Worm (Caenorhabditis elegans) whole organism, L4 larva: ENCODE data around the gene R08F11.4.

Experiments
- D1046.2 ChIP-seq: fragments of 200-800 bp; sonication (Bioruptor generic); IDR thresholded peaks from 2 replicates; pipeline ENCODE4 v1.3.6; 2022; ENCODE audit warnings: missing genetic modification characterization, missing compliant biosample characterization
- F10B5.3 ChIP-seq: sonication (generic microtip); optimal IDR thresholded peaks from 2 replicates; lab custom pipeline; 2016; ENCODE audit warnings: mild to moderate bottlenecking, missing genetic modification characterization, missing compliant biosample characterization
- F49E8.2 ChIP-seq: sonication (generic microtip); optimal IDR thresholded peaks from 2 replicates; lab custom pipeline; 2016; ENCODE audit warnings: missing compliant biosample characterization, mild to moderate bottlenecking, missing genetic modification characterization, borderline replicate concordance
- R02D3.7 ChIP-seq: fragments of 150-350 bp; sonication (generic microtip); optimal IDR thresholded peaks from 3 replicates; lab custom pipeline; 2014; ENCODE audit warnings: missing biosample characterization, missing genetic modification characterization
- ZK337.2 ChIP-seq: fragments of 200-800 bp; sonication (Bioruptor generic); IDR thresholded peaks from 2 replicates; pipeline ENCODE4 v1.3.6; 2022; ENCODE audit warnings: missing genetic modification reagents, missing genetic modification characterization, missing compliant biosample characterization
- aha-1 ChIP-seq: fragments of 150-350 bp; peaks from one replicate; lab custom pipeline; 2014; ENCODE audit warnings: missing biosample characterization, missing genetic modification characterization
- aly-2 ChIP-seq: sonication (generic microtip); optimal IDR thresholded peaks from 2 replicates; lab custom pipeline; 2018; ENCODE audit warnings: missing biosample characterization, missing genetic modification characterization
- arid-1 ChIP-seq: fragments of 200-800 bp; sonication (Bioruptor generic); conservative IDR thresholded peaks from 2 replicates; pipeline ENCODE4 v1.3.6; 2022; ENCODE audit warnings: missing genetic modification reagents, missing genetic modification characterization, missing compliant biosample characterization
- ceh-82 ChIP-seq: sonication (generic microtip); optimal IDR thresholded peaks from 2 replicates; lab custom pipeline; 2017; ENCODE audit warnings: missing biosample characterization, missing genetic modification characterization
- cey-2 ChIP-seq: sonication (generic microtip); optimal IDR thresholded peaks from 3 replicates; lab custom pipeline; 2017; ENCODE audit warnings: missing genetic modification characterization, mild to moderate bottlenecking, missing compliant biosample characterization, antibody characterized with exemption, borderline replicate concordance; ENCODE audit not compliant: insufficient read depth
- daf-16 ChIP-seq, 3 experiments: sonication (generic microtip); optimal IDR thresholded peaks; 2 replicates each; lab custom pipeline; 2016 to 2017; ENCODE audit warnings: missing genetic modification characterization in 3 of 3, missing genetic modification reagents in 3 of 3, mild to moderate bottlenecking in 2 of 3, missing compliant biosample characterization in 2 of 3, missing biosample characterization in 1 of 3, moderate library complexity in 1 of 3
- duxl-1 ChIP-seq: sonication (generic microtip); optimal IDR thresholded peaks from 2 replicates; lab custom pipeline; 2016; ENCODE audit warnings: mild to moderate bottlenecking, missing genetic modification characterization, moderate library complexity, missing compliant biosample characterization; ENCODE audit not compliant: poor library complexity
- dve-1 ChIP-seq: sonication (generic microtip); optimal IDR thresholded peaks from 2 replicates; lab custom pipeline; 2017; ENCODE audit warnings: antibody characterized with exemption, mild to moderate bottlenecking, missing genetic modification characterization, missing compliant biosample characterization; ENCODE audit not compliant: insufficient read depth
- egl-27 ChIP-seq: sonication (generic microtip); optimal IDR thresholded peaks from 3 replicates; lab custom pipeline; 2017; ENCODE audit warnings: missing biosample characterization, missing genetic modification reagents, missing genetic modification characterization
- hif-1 ChIP-seq, 2 experiments: sonication (generic microtip); optimal IDR thresholded peaks; 2 replicates each; lab custom pipeline; 2016 to 2017; ENCODE audit warnings: missing compliant biosample characterization in 2 of 2, missing genetic modification characterization in 2 of 2, missing genetic modification reagents in 2 of 2, missing genotype in 2 of 2, mild to moderate bottlenecking in 1 of 2
- lim-7 ChIP-seq: fragments of 200-800 bp; sonication (Bioruptor generic); IDR thresholded peaks from 2 replicates; pipeline ENCODE4 v1.3.6; 2022; ENCODE audit warnings: missing genetic modification characterization, missing compliant biosample characterization
- lin-1 ChIP-seq: fragments of 200-800 bp; sonication (Bioruptor generic); IDR thresholded peaks from 2 replicates; pipeline ENCODE4 v1.3.6; 2022; ENCODE audit warnings: missing genetic modification reagents, missing genetic modification characterization, missing compliant biosample characterization
- lsy-2 ChIP-seq, 2 experiments: fragments of 150-350 bp in 1 of 2; sonication (generic microtip) in 1 of 2; optimal IDR thresholded peaks; 2 replicates each; lab custom pipeline; 2014 to 2017; ENCODE audit warnings: missing biosample characterization in 2 of 2, missing genetic modification characterization in 2 of 2
- mxl-2 ChIP-seq: fragments of 200-800 bp; sonication (Bioruptor generic); conservative IDR thresholded peaks from 2 replicates; pipeline ENCODE4 v1.3.6; 2022; ENCODE audit warnings: missing genetic modification reagents, missing genetic modification characterization, missing compliant biosample characterization
- mxl-3 ChIP-seq: fragments of 200-800 bp; sonication (Bioruptor generic); optimal IDR thresholded peaks from 2 replicates; lab custom pipeline; 2018; ENCODE audit warnings: mild to moderate bottlenecking, missing genetic modification characterization, missing compliant biosample characterization
- nhr-11 ChIP-seq: fragments of 150-350 bp; optimal IDR thresholded peaks from 2 replicates; lab custom pipeline; 2014; ENCODE audit warnings: missing biosample characterization, missing genetic modification characterization
- nhr-28 ChIP-seq: fragments of 150-350 bp; optimal IDR thresholded peaks from 2 replicates; lab custom pipeline; 2014; ENCODE audit warnings: missing biosample characterization, missing genetic modification characterization
- nhr-41 ChIP-seq: fragments of 200-800 bp; sonication (Bioruptor generic); IDR thresholded peaks from 2 replicates; pipeline ENCODE4 v1.3.6; 2022; ENCODE audit warnings: missing genetic modification reagents, missing genetic modification characterization, missing compliant biosample characterization
- nhr-77 ChIP-seq: fragments of 150-350 bp; optimal IDR thresholded peaks from 2 replicates; lab custom pipeline; 2014; ENCODE audit warnings: missing biosample characterization, missing genetic modification characterization
- pha-4 ChIP-seq, 2 experiments: fragments of 150-350 bp in 1 of 2; fragments of 200-800 bp in 1 of 2; sonication (Bioruptor generic) in 1 of 2; IDR thresholded peaks in 1 of 2; optimal IDR thresholded peaks in 1 of 2; 2 replicates each; pipeline versions ENCODE4 v1.3.6 to Lab custom; 2014 to 2022; ENCODE audit warnings: missing genetic modification characterization in 2 of 2, missing genetic modification reagents in 2 of 2, missing biosample characterization in 1 of 2, missing compliant biosample characterization in 1 of 2
- php-3 ChIP-seq: fragments of 200-800 bp; sonication (Bioruptor generic); IDR thresholded peaks from 2 replicates; pipeline ENCODE4 v1.3.6; 2022; ENCODE audit warnings: missing genetic modification reagents, missing genetic modification characterization, missing compliant biosample characterization
- rbr-2 ChIP-seq: sonication (generic microtip); optimal IDR thresholded peaks from 2 replicates; lab custom pipeline; 2016; ENCODE audit warnings: missing genotype, missing genetic modification characterization, missing compliant biosample characterization
- snpc-4 ChIP-seq: fragments of 150-350 bp; optimal IDR thresholded peaks from 2 replicates; lab custom pipeline; 2014; ENCODE audit warnings: missing biosample characterization, missing genetic modification characterization
- unc-39 ChIP-seq: sonication (generic microtip); optimal IDR thresholded peaks from 2 replicates; lab custom pipeline; 2017; ENCODE audit warnings: missing biosample characterization, missing genetic modification characterization
- vab-7 ChIP-seq: fragments of 200-800 bp; sonication (Bioruptor generic); IDR thresholded peaks from 2 replicates; pipeline ENCODE4 v1.3.6; 2022; ENCODE audit warnings: missing genetic modification reagents, missing genetic modification characterization, missing compliant biosample characterization
- zfp-3 ChIP-seq: fragments of 200-800 bp; sonication (Bioruptor generic); conservative IDR thresholded peaks from 2 replicates; pipeline ENCODE4 v1.3.6; 2022; ENCODE audit warnings: missing genetic modification reagents, missing genetic modification characterization, missing compliant biosample characterization
- zip-11 ChIP-seq: fragments of 200-800 bp; sonication (Bioruptor generic); IDR thresholded peaks from 2 replicates; pipeline ENCODE4 v1.3.6; 2022; ENCODE audit warnings: missing genetic modification characterization, missing compliant biosample characterization
- zip-2 ChIP-seq: fragments of 150-350 bp; optimal IDR thresholded peaks from 2 replicates; lab custom pipeline; 2014; ENCODE audit warnings: missing biosample characterization, missing genetic modification characterization

Gene R08F11.4

ce11 chrV:3771437-3772256 lies 33.7 kb downstream of the R08F11.4 start, which contains the start of the genes R08E5.1 and rips-1 (continued):
- TF ChIP-seq zip-11 (GFP tag; lab: Robert Waterston, UW) (no peak), lin-1 (GFP tag; lab: Robert Waterston, UW) (no peak), daf-16 (GFP tag; optimal IDR thresholded peaks at IDR 0.05; lab: Kevin White, UChicago) (no peak), daf-16 (tag; optimal IDR thresholded peaks at IDR 0.05; lab: Kevin White, UChicago) (no peak), aly-2 (tag; lab: Kevin White, UChicago) (no peak), rbr-2 (tag; lab: Kevin White, UChicago) (no peak), zfp-3 (GFP tag; lab: Robert Waterston, UW) (no peak), mxl-3 (GFP tag; lab: Kevin White, UChicago) (no peak), F49E8.2 (tag; lab: Kevin White, UChicago) (no peak), ceh-82 (tag; lab: Kevin White, UChicago) (no peak), egl-27 (tag; lab: Kevin White, UChicago) (no peak), zip-2 (tag; lab: Kevin White, UChicago) (no peak), pha-4 (GFP tag; IDR thresholded peaks at IDR 0.05; lab: Robert Waterston, UW) (no peak), pha-4 (tag; optimal IDR thresholded peaks at IDR 0.05; lab: Kevin White, UChicago) (no peak), cey-2 (tag; lab: Kevin White, UChicago) (no peak), mxl-2 (GFP tag; lab: Robert Waterston, UW) (no peak), php-3 (GFP tag; lab: Robert Waterston, UW) (no peak), ZK337.2 (GFP tag; lab: Robert Waterston, UW) (no peak), nhr-28 (tag; lab: Kevin White, UChicago) (peak; percentile 59), duxl-1 (tag; lab: Kevin White, UChicago) (no peak), nhr-41 (GFP tag; lab: Robert Waterston, UW) (no peak), nhr-11 (tag; lab: Kevin White, UChicago) (no peak), arid-1 (GFP tag; lab: Robert Waterston, UW) (no peak)

DNA sequence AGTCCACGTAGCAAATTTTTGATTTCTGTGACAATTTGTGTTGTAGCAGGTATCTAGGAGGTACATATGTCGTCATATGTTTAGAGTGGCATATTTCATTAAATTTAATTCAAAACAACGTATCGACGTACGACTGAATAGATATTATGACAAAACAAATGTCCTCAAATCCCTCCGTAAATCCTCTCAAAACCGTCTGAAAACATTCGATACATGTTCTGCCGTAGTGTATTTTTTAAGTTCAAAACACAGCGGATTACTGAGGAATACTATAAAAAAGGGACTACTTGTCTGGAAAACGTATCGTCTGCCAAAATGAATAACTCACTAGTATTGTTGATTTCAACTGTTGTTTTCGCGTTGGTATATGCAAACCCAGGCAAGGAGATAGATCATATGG lies 37.1 kb downstream of the R08F11.4 start, which contains the start of gene R08E5.4:
TSS of gene R08E5.4 (plus strand) at position 301 of the 400 bp plus-strand sequence.
- TF ChIP-seq aha-1 (tag; lab: Kevin White, UChicago) (no peak), snpc-4 (tag; lab: Kevin White, UChicago) (no peak), dve-1 (tag; lab: Kevin White, UChicago) (no peak), ceh-82 (tag; lab: Kevin White, UChicago) (no peak), nhr-77 (tag; lab: Kevin White, UChicago) (no peak), lim-7 (GFP tag; lab: Robert Waterston, UW) (no peak), aly-2 (tag; lab: Kevin White, UChicago) (no peak), R02D3.7 (tag; lab: Kevin White, UChicago) (no peak), F10B5.3 (tag; lab: Kevin White, UChicago) (no peak), unc-39 (no peak)

ce11 chrV:3766904-3767303 lies 38.4 kb downstream of the R08F11.4 start, which contains the start of gene Y39H10A.1:
Gene Y39H10A.1 (plus strand): TSS chrV:3767204.
- TF ChIP-seq aha-1 (tag; lab: Kevin White, UChicago) (peak; percentile 45), ZK337.2 (GFP tag; lab: Robert Waterston, UW) (no peak)
- TF ChIP-seq, all 104 proteins: peak for 1

DNA sequence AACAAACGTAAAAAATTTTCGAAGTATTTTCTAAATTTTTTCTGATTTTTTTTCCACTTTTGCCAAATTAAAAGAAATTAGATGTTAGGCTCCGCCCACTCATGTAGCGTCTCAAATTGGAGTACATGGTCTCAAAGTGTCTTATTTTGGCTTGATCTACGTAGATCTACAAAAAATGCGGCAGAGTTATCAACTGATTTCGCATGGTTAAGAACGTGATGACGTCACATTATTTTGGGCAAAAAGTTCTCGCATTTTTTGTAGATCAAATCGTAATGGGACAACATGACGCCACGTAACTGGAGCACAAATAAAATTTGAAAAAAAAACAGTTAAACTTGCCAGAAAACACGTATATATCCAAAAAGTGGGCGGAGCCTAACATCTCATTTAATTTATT lies 43.5 kb downstream of the R08F11.4 start:
- TF ChIP-seq hif-1 (tag; optimal IDR thresholded peaks at IDR 0.05; lab: Kevin White, UChicago) (no peak), vab-7 (GFP tag; lab: Robert Waterston, UW) (no peak), D1046.2 (no peak), aha-1 (tag; lab: Kevin White, UChicago) (peak; percentile 90), lsy-2 (tag; optimal IDR thresholded peaks at IDR 0.05; lab: Kevin White, UChicago) (no peak)
